Worm (Caenorhabditis elegans): ENCODE results near the gene F09B12.5.

DNA sequence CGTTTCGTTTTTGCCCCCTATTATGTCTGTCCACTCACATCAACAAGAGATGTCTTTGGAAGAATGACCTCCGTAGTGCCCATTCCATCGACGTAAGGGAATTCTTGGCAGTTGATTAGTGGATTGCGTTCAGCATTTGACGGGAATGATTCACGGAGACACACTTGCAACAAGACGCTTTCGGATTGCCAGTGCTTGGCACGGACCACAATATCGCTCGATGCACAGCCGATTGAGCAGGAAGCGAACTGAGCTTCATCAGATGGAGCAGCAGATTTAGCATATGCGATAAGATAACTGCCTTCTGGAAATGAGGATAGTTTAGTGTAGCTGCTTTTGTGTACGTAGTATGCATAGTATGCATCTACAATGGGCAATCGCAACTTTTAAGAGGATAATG, 19.0 kb downstream of the F09B12.5 start:
- no peak for TF ChIP-seq jun-1 (tag; optimal IDR thresholded peaks at IDR 0.05)
- no peak for TF ChIP-seq dpl-1 (GFP tag; optimal IDR thresholded peaks at IDR 0.05)
- TF ChIP-seq dmd-9 (GFP tag; IDR thresholded peaks at IDR 0.05): no peak
- TF ChIP-seq nhr-77 (tag; optimal IDR thresholded peaks at IDR 0.05): no peak
- no peak for TF ChIP-seq unc-39 (tag; optimal IDR thresholded peaks at IDR 0.05)
